Worm (Caenorhabditis elegans) whole organism, young adult: ENCODE data around the gene bpnt-1.

Source experiments
- D2030.7 ChIP-seq: fragments of 200-800 bp; sonication (Bioruptor generic); IDR thresholded peaks from 2 replicates; pipeline ENCODE4 v1.3.6; 2022; ENCODE audit warnings: missing genetic modification reagents, missing genetic modification characterization, missing compliant biosample characterization
- F57A8.1 ChIP-seq: fragments of 200-800 bp; sonication (Bioruptor generic); optimal IDR thresholded peaks from 2 replicates; lab custom pipeline; 2018; ENCODE audit warnings: mild to moderate bottlenecking, missing genetic modification characterization, moderate library complexity, missing compliant biosample characterization
- F57C9.4 ChIP-seq: sonication (generic microtip); optimal IDR thresholded peaks from 2 replicates; lab custom pipeline; 2017; ENCODE audit warnings: mild to moderate bottlenecking, missing genetic modification characterization, missing compliant biosample characterization
- Y53F4B.3 ChIP-seq: fragments of 200-800 bp; sonication (Bioruptor generic); IDR thresholded peaks from 2 replicates; pipeline ENCODE4 v1.3.6; 2022; ENCODE audit warnings: missing genetic modification reagents, missing genetic modification characterization, missing compliant biosample characterization
- Y67H2A.10 ChIP-seq: fragments of 200-800 bp; sonication (Bioruptor generic); conservative IDR thresholded peaks from 2 replicates; pipeline ENCODE4 v1.3.6; 2022; ENCODE audit warnings: missing genetic modification reagents, missing genetic modification characterization, missing compliant biosample characterization
- Y95B8A.8 ChIP-seq: fragments of 200-800 bp; sonication (Bioruptor generic); IDR thresholded peaks from 2 replicates; pipeline ENCODE4 v1.3.6; 2022; ENCODE audit warnings: missing genetic modification reagents, missing genetic modification characterization, missing compliant biosample characterization
- attf-5 ChIP-seq: fragments of 200-800 bp; sonication (Bioruptor generic); optimal IDR thresholded peaks from 2 replicates; lab custom pipeline; 2018; ENCODE audit warnings: mild to moderate bottlenecking, missing genetic modification characterization, missing compliant biosample characterization
- ceh-100 ChIP-seq: fragments of 200-800 bp; sonication (Bioruptor generic); IDR thresholded peaks from 2 replicates; pipeline ENCODE4 v1.3.6; 2022; ENCODE audit warnings: missing genetic modification reagents, missing genetic modification characterization, missing compliant biosample characterization
- ceh-79 ChIP-seq: sonication (generic microtip); optimal IDR thresholded peaks from 2 replicates; lab custom pipeline; 2017; ENCODE audit warnings: mild to moderate bottlenecking, missing genetic modification characterization, missing compliant biosample characterization
- die-1 ChIP-seq: sonication (generic microtip); optimal IDR thresholded peaks from 2 replicates; lab custom pipeline; 2016; ENCODE audit warnings: missing genotype, mild to moderate bottlenecking, missing genetic modification characterization, missing compliant biosample characterization
- dpl-1 ChIP-seq: fragments of 150-350 bp; optimal IDR thresholded peaks from 2 replicates; lab custom pipeline; 2014; ENCODE audit warnings: missing biosample characterization, missing genetic modification reagents, missing genetic modification characterization
- efl-1 ChIP-seq: fragments of 150-350 bp; optimal IDR thresholded peaks from 2 replicates; lab custom pipeline; 2014; ENCODE audit warnings: missing biosample characterization, missing genetic modification reagents, missing genetic modification characterization
- him-1 ChIP-seq: sonication (generic microtip); optimal IDR thresholded peaks from 2 replicates; lab custom pipeline; 2016; ENCODE audit warnings: missing genotype, missing genetic modification reagents, missing genetic modification characterization, missing compliant biosample characterization
- hsf-1 ChIP-seq: fragments of 200-800 bp; sonication (Bioruptor generic); IDR thresholded peaks from 2 replicates; pipeline ENCODE4 v1.3.6; 2022; ENCODE audit warnings: missing genetic modification reagents, missing genetic modification characterization, missing compliant biosample characterization
- lin-54 ChIP-seq: fragments of 200-800 bp; sonication (Bioruptor generic); optimal IDR thresholded peaks from 2 replicates; lab custom pipeline; 2018; ENCODE audit warnings: mild to moderate bottlenecking, missing genetic modification characterization, missing compliant biosample characterization
- mxl-1 ChIP-seq: sonication (generic microtip); optimal IDR thresholded peaks from 2 replicates; lab custom pipeline; 2016; ENCODE audit warnings: missing genetic modification characterization, missing compliant biosample characterization
- nfyb-1 ChIP-seq: fragments of 200-800 bp; sonication (Bioruptor generic); IDR thresholded peaks from 2 replicates; pipeline ENCODE4 v1.3.6; 2022; ENCODE audit warnings: missing genetic modification reagents, missing genetic modification characterization, missing compliant biosample characterization
- nhr-27 ChIP-seq: fragments of 200-800 bp; sonication (Bioruptor generic); optimal IDR thresholded peaks from 2 replicates; lab custom pipeline; 2018; ENCODE audit warnings: mild to moderate bottlenecking, missing genetic modification characterization, moderate library complexity, missing compliant biosample characterization
- rcor-1 ChIP-seq: fragments of 200-800 bp; sonication (Bioruptor generic); IDR thresholded peaks from 2 replicates; pipeline ENCODE4 v1.3.6; 2022; ENCODE audit warnings: missing genetic modification reagents, missing genetic modification characterization, missing compliant biosample characterization
- snpc-3.4 ChIP-seq: sonication (generic microtip); optimal IDR thresholded peaks from 2 replicates; lab custom pipeline; 2017; ENCODE audit warnings: missing genetic modification characterization, mild to moderate bottlenecking, missing compliant biosample characterization, antibody characterized with exemption, moderate library complexity, missing genotype, missing genetic modification reagents
- tbp1 ChIP-seq: fragments of 200-800 bp; sonication (Bioruptor generic); optimal IDR thresholded peaks from 2 replicates; lab custom pipeline; 2018; ENCODE audit warnings: mild to moderate bottlenecking, missing genetic modification characterization, missing compliant biosample characterization
- xnd-1 ChIP-seq: sonication (generic microtip); optimal IDR thresholded peaks from 2 replicates; lab custom pipeline; 2016; ENCODE audit warnings: missing genotype, missing genetic modification reagents, missing genetic modification characterization, missing compliant biosample characterization

Gene bpnt-1

DNA sequence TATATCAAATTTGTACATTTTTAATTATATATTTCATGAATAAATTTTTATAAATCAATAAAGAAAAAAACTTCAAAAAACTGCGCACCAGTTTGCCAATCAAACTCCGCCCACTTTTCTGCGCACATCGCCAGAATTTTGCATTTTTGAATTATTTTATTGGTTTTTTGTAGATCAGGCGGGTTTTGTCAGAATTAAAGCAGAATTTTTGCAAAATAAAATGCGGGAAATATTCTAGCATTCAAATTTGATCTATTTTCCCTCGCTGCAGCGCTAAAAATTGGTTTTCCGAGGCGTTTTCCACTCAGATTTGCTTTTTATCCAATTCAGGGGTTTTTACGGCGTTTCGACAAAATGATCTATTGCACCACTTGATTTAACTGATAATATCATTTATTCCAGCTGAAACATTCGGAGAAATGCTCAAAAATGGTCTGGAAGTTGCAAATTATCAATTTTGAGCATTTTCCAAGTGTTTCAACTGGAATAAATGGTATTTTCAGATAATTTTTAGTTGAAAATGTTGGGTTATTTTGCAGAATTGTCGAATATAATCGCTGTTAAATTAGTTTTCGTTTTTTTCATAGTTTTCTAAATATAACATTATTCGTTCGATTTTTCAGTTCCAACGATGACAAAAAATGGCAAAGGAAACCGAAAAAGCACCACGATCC, 51.1 kb downstream of the bpnt-1 start, which contains the start of gene W06B4.1 (continued):
- TF ChIP-seq efl-1 (peak; percentile 94), F57A8.1 (GFP tag; lab: Kevin White, UChicago) (no peak), him-1 (tag; lab: Kevin White, UChicago) (peak; percentile 34), ceh-100 (no peak), ceh-79 (tag; lab: Kevin White, UChicago) (no peak), mxl-1 (no peak), dpl-1 (GFP tag; lab: Kevin White, UChicago) (peak; percentile 87), Y95B8A.8 (GFP tag; lab: Robert Waterston, UW) (0 out of 2 replicates have a peak, but pooled peaks have one; percentile 23), nhr-27 (tag; lab: Kevin White, UChicago) (no peak), Y53F4B.3 (GFP tag; lab: Robert Waterston, UW) (no peak), nfyb-1 (peak; percentile 13; the same call in 1 of the 2 replicates), D2030.7 (GFP tag; lab: Robert Waterston, UW) (peak; percentile 87), Y67H2A.10 (GFP tag; lab: Robert Waterston, UW) (no peak), attf-5 (GFP tag; lab: Kevin White, UChicago) (no peak), die-1 (tag; lab: Kevin White, UChicago) (no peak), xnd-1 (tag; lab: Kevin White, UChicago) (peak; percentile 83), lin-54 (GFP tag; lab: Kevin White, UChicago) (peak; percentile 86), F57C9.4 (tag; lab: Kevin White, UChicago) (no peak), rcor-1 (GFP tag; lab: Robert Waterston, UW) (peak; percentile 46; the same call in 1 of the 2 replicates), tbp1 (GFP tag; lab: Kevin White, UChicago) (peak; percentile 24), hsf-1 (peak; percentile 70), snpc-3.4 (peak; percentile 73)
